Fruit fly (Drosophila melanogaster): ENCODE data around the gene Gcna.

DNA sequence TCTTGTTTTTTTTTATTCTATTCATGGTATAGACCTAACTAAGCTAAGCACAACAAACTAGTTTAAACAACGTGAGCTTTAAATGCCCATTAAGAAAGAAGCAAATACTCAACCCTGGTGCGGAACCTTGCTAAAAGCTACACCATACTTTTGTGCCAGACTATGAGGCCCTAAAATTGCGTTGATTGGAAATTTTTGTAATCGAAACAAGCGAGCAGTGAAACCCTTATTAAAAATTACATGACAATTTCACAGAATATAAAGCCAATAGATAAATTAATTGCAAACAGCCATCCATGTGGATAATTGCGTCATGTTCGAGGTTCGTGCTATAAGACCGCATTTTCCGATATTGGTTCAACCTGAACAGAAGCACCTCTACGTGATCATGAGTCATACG, 46.6 kb downstream of the Gcna start:
- TF ChIP-seq Vsx2 (GFP tag; optimal IDR thresholded peaks at IDR 0.05; ENCODE audit: partially characterized antibody): no peak
- TF ChIP-seq brk (GFP tag; optimal IDR thresholded peaks at IDR 0.05): no peak

Data from whole organism, wandering third instar larva.